Fruit fly (Drosophila melanogaster) whole organism, prepupa: ENCODE results near the gene aqz.
A peak's percentile ranks its signal among the peaks of the same experiment; 100 is the strongest.

Experiments used
- Blimp-1 ChIP-seq: fragments of 200-800 bp; sonication (Bioruptor generic); optimal IDR thresholded peaks from 3 replicates; lab custom pipeline; 2017; ENCODE audit warnings: missing biosample characterization, missing genetic modification characterization, mild to moderate bottlenecking, moderate library complexity, missing genetic modification reagents
- CG10631 ChIP-seq: fragments of 200-800 bp; sonication (Bioruptor generic); optimal IDR thresholded peaks from 2 replicates; lab custom pipeline; 2016; ENCODE audit warnings: missing biosample characterization, missing genetic modification characterization
- CG10669 ChIP-seq: fragments of 200-800 bp; sonication (Bioruptor generic); optimal IDR thresholded peaks from 3 replicates; lab custom pipeline; 2018; ENCODE audit warnings: missing biosample characterization, mild to moderate bottlenecking, missing genetic modification characterization, moderate library complexity
- CG11294 ChIP-seq: fragments of 200-800 bp; sonication (Bioruptor generic); IDR thresholded peaks from 2 replicates; pipeline ENCODE4 v1.3.6; 2022; ENCODE audit warnings: missing biosample characterization, missing genetic modification characterization
- CG11902 ChIP-seq: fragments of 200-800 bp; sonication (Bioruptor generic); optimal IDR thresholded peaks from 3 replicates; lab custom pipeline; 2016; ENCODE audit warnings: missing biosample characterization, missing genetic modification characterization
- CG1621 ChIP-seq: fragments of 200-800 bp; sonication (Bioruptor generic); optimal IDR thresholded peaks from 3 replicates; lab custom pipeline; 2018; ENCODE audit warnings: missing biosample characterization, mild to moderate bottlenecking, missing genetic modification characterization
- CG31627 ChIP-seq: fragments of 200-800 bp; sonication (Bioruptor generic); optimal IDR thresholded peaks from 3 replicates; lab custom pipeline; 2016; ENCODE audit warnings: missing biosample characterization, missing genetic modification characterization
- CG32006 ChIP-seq: fragments of 200-800 bp; sonication (Bioruptor generic); optimal IDR thresholded peaks from 3 replicates; lab custom pipeline; 2017; ENCODE audit warnings: missing biosample characterization, mild to moderate bottlenecking, missing genetic modification characterization
- CG3919 ChIP-seq: fragments of 200-800 bp; sonication (Bioruptor generic); optimal IDR thresholded peaks from 3 replicates; lab custom pipeline; 2016; ENCODE audit warnings: missing biosample characterization, missing genetic modification characterization
- CG6163 ChIP-seq: fragments of 200-800 bp; sonication (Bioruptor generic); IDR thresholded peaks from 3 replicates; pipeline ENCODE4 v1.3.6; 2022; ENCODE audit warnings: missing biosample characterization, missing genetic modification characterization
- CG6276 ChIP-seq: fragments of 200-800 bp; sonication (Bioruptor generic); optimal IDR thresholded peaks from 2 replicates; lab custom pipeline; 2017; ENCODE audit warnings: missing biosample characterization, mild to moderate bottlenecking, missing genetic modification characterization
- CG6792 ChIP-seq: fragments of 200-800 bp; sonication (Bioruptor generic); optimal IDR thresholded peaks from 3 replicates; lab custom pipeline; 2016; ENCODE audit warnings: missing biosample characterization, missing genetic modification characterization
- CG6808 ChIP-seq: fragments of 200-800 bp; sonication (Bioruptor generic); optimal IDR thresholded peaks from 3 replicates; lab custom pipeline; 2017; ENCODE audit warnings: missing biosample characterization, missing genetic modification characterization, mild to moderate bottlenecking, moderate library complexity, missing genetic modification reagents
- CG7368 ChIP-seq: fragments of 200-800 bp; sonication (Bioruptor generic); optimal IDR thresholded peaks from 3 replicates; lab custom pipeline; 2016; ENCODE audit warnings: missing biosample characterization, missing genetic modification characterization
- CG8119 ChIP-seq: fragments of 200-800 bp; sonication (Bioruptor generic); IDR thresholded peaks from 3 replicates; pipeline ENCODE4 v1.3.6; 2022; ENCODE audit warnings: missing biosample characterization, missing genetic modification characterization
- CG8319 ChIP-seq: fragments of 200-800 bp; sonication (Bioruptor generic); optimal IDR thresholded peaks from 3 replicates; lab custom pipeline; 2016; ENCODE audit warnings: missing biosample characterization, missing genetic modification characterization
- CG8632 ChIP-seq: fragments of 200-800 bp; sonication (Bioruptor generic); optimal IDR thresholded peaks from 3 replicates; lab custom pipeline; 2016; ENCODE audit warnings: missing biosample characterization, missing genetic modification characterization
- CG9139 ChIP-seq: fragments of 200-800 bp; sonication (Bioruptor generic); optimal IDR thresholded peaks from 3 replicates; lab custom pipeline; 2017; ENCODE audit warnings: missing biosample characterization, mild to moderate bottlenecking, missing genetic modification characterization
- Eip78C ChIP-seq: fragments of 200-800 bp; sonication (Bioruptor generic); peaks from one replicate; lab custom pipeline; 2016; ENCODE audit warnings: missing biosample characterization, missing genetic modification characterization
- Eip93F ChIP-seq: fragments of 200-800 bp; sonication (Bioruptor generic); optimal IDR thresholded peaks from 2 replicates; lab custom pipeline; 2016; ENCODE audit warnings: missing biosample characterization, mild to moderate bottlenecking, missing genetic modification characterization
- Ets21C ChIP-seq: fragments of 200-800 bp; sonication (Bioruptor generic); optimal IDR thresholded peaks from 3 replicates; lab custom pipeline; 2016; ENCODE audit warnings: missing biosample characterization, missing genetic modification characterization
- Ets96B ChIP-seq: fragments of 200-800 bp; optimal IDR thresholded peaks from 2 replicates; lab custom pipeline; 2019; ENCODE audit warnings: missing biosample characterization, mild to moderate bottlenecking, missing genetic modification characterization, moderate library complexity
- Gug ChIP-seq: fragments of 200-800 bp; sonication (Bioruptor generic); IDR thresholded peaks from 2 replicates; pipeline ENCODE4 v1.3.6; 2022; ENCODE audit warnings: missing biosample characterization, missing genetic modification characterization
- Hr39 ChIP-seq: fragments of 200-800 bp; sonication (Bioruptor generic); optimal IDR thresholded peaks from 2 replicates; lab custom pipeline; 2016; ENCODE audit warnings: missing biosample characterization, missing genetic modification characterization
- Lpt ChIP-seq: fragments of 200-800 bp; sonication (Bioruptor generic); optimal IDR thresholded peaks from 3 replicates; lab custom pipeline; 2016; ENCODE audit warnings: missing biosample characterization, missing genetic modification characterization
- Met ChIP-seq: fragments of 200-800 bp; sonication (Bioruptor generic); optimal IDR thresholded peaks from 3 replicates; lab custom pipeline; 2016; ENCODE audit warnings: missing biosample characterization, missing genetic modification characterization
- OdsH ChIP-seq: fragments of 200-800 bp; sonication (Bioruptor generic); optimal IDR thresholded peaks from 3 replicates; lab custom pipeline; 2016; ENCODE audit warnings: missing biosample characterization, missing genetic modification characterization
- Smox ChIP-seq: fragments of 200-800 bp; sonication (Bioruptor generic); optimal IDR thresholded peaks from 3 replicates; lab custom pipeline; 2016; ENCODE audit warnings: missing biosample characterization, missing genetic modification characterization
- Sox102F ChIP-seq: fragments of 200-800 bp; sonication (Bioruptor generic); optimal IDR thresholded peaks from 2 replicates; lab custom pipeline; 2016; ENCODE audit warnings: missing biosample characterization, mild to moderate bottlenecking, missing genetic modification characterization
- Sox14 ChIP-seq: fragments of 200-800 bp; sonication (Bioruptor generic); optimal IDR thresholded peaks from 3 replicates; lab custom pipeline; 2016; ENCODE audit warnings: missing biosample characterization, missing genetic modification characterization
- Sox15 ChIP-seq: fragments of 200-800 bp; sonication (Bioruptor generic); optimal IDR thresholded peaks from 3 replicates; lab custom pipeline; 2016; ENCODE audit warnings: missing biosample characterization, missing genetic modification characterization
- acj6 ChIP-seq: fragments of 200-800 bp; sonication (Bioruptor generic); optimal IDR thresholded peaks from 3 replicates; lab custom pipeline; 2016; ENCODE audit warnings: missing biosample characterization, missing genetic modification characterization
- dsx ChIP-seq: fragments of 200-800 bp; optimal IDR thresholded peaks from 3 replicates; lab custom pipeline; 2019; ENCODE audit warnings: missing biosample characterization, mild to moderate bottlenecking, missing genetic modification characterization, moderate library complexity; ENCODE audit not compliant: poor library complexity, severe bottlenecking
- eg ChIP-seq: fragments of 200-800 bp; sonication (Bioruptor generic); IDR thresholded peaks from 3 replicates; pipeline ENCODE4 v1.3.6; 2022; ENCODE audit warnings: missing biosample characterization, missing genetic modification characterization
- esn ChIP-seq: fragments of 200-800 bp; sonication (Bioruptor generic); optimal IDR thresholded peaks from 2 replicates; lab custom pipeline; 2016; ENCODE audit warnings: missing biosample characterization, mild to moderate bottlenecking, missing genetic modification characterization, moderate library complexity
- fd85E ChIP-seq: fragments of 200-800 bp; sonication (Bioruptor generic); optimal IDR thresholded peaks from 3 replicates; lab custom pipeline; 2016; ENCODE audit warnings: missing biosample characterization, missing genetic modification characterization
- fkh ChIP-seq: fragments of 200-800 bp; sonication (Bioruptor generic); optimal IDR thresholded peaks from 3 replicates; lab custom pipeline; 2017; ENCODE audit warnings: missing biosample characterization, mild to moderate bottlenecking, missing genetic modification characterization, moderate library complexity
- lz ChIP-seq: fragments of 200-800 bp; sonication (Bioruptor generic); optimal IDR thresholded peaks from 3 replicates; lab custom pipeline; 2016; ENCODE audit warnings: missing biosample characterization, missing genetic modification characterization
- pdm3 ChIP-seq: fragments of 200-800 bp; sonication (Bioruptor generic); optimal IDR thresholded peaks from 3 replicates; lab custom pipeline; 2016; ENCODE audit warnings: missing biosample characterization, missing genetic modification characterization
- salr ChIP-seq, 2 experiments: fragments of 200-800 bp; sonication (Bioruptor generic); optimal IDR thresholded peaks; 3 replicates each; lab custom pipeline; 2016 to 2018; ENCODE audit warnings: missing biosample characterization in 2 of 2, missing genetic modification characterization in 2 of 2, mild to moderate bottlenecking in 1 of 2
- spab ChIP-seq: fragments of 200-800 bp; sonication (Bioruptor generic); optimal IDR thresholded peaks from 2 replicates; lab custom pipeline; 2017; ENCODE audit warnings: missing biosample characterization, mild to moderate bottlenecking, missing genetic modification characterization, missing genetic modification reagents
- svp ChIP-seq: fragments of 200-800 bp; sonication (Bioruptor generic); peaks from one replicate; lab custom pipeline; 2016; ENCODE audit warnings: missing biosample characterization, missing genetic modification characterization
- topi ChIP-seq: fragments of 200-800 bp; sonication (Bioruptor generic); optimal IDR thresholded peaks from 3 replicates; lab custom pipeline; 2016; ENCODE audit warnings: missing biosample characterization, missing genetic modification characterization
- vri ChIP-seq: fragments of 200-800 bp; sonication (Bioruptor generic); optimal IDR thresholded peaks from 3 replicates; lab custom pipeline; 2016; ENCODE audit warnings: missing biosample characterization, mild to moderate bottlenecking, missing genetic modification characterization

Gene aqz

dm6 chr3R:8854619-8855206 lies 34.2 kb upstream of the aqz start (continued):
- TF ChIP-seq CG31627 (GFP tag; lab: Kevin White, UChicago) (no peak), CG8119 (GFP tag; lab: Robert Waterston, UW) (peak; percentile 30; the same call in 1 of the 3 replicates), spab (GFP tag; lab: Kevin White, UChicago) (peak; percentile 48), Lpt (GFP tag; lab: Kevin White, UChicago) (peak; percentile 21), CG10631 (GFP tag; lab: Kevin White, UChicago) (no peak), dsx (GFP tag; lab: Kevin White, UChicago) (peak; percentile 54), CG3919 (GFP tag; lab: Kevin White, UChicago) (peak; percentile 4), acj6 (GFP tag; lab: Kevin White, UChicago) (no peak), CG1621 (peak; percentile 42), pdm3 (GFP tag; lab: Kevin White, UChicago) (no peak), Sox102F (GFP tag; lab: Kevin White, UChicago) (peak; percentile 26), esn (GFP tag; lab: Kevin White, UChicago) (no peak), Hr39 (no peak), salr (GFP tag; optimal IDR thresholded peaks at IDR 0.05; lab: Kevin White, UChicago) (no peak), CG8632 (GFP tag; lab: Kevin White, UChicago) (no peak), svp (GFP tag; lab: Kevin White, UChicago) (peak; percentile 17), CG6792 (no peak), Blimp-1 (GFP tag; lab: Kevin White, UChicago) (peak; percentile 88), topi (GFP tag; lab: Kevin White, UChicago) (no peak), CG11294 (GFP tag; lab: Robert Waterston, UW) (no peak), OdsH (GFP tag; lab: Kevin White, UChicago) (no peak), CG9139 (GFP tag; lab: Kevin White, UChicago) (peak; percentile 65)

dm6 chr3R:8853706-8854105 lies 33.2 kb upstream of the aqz start:
- no peak for TF ChIP-seq OdsH (GFP tag; lab: Kevin White, UChicago)
- no peak for TF ChIP-seq Eip93F (GFP tag; lab: Kevin White, UChicago)
- no peak for TF ChIP-seq Sox15 (GFP tag; lab: Kevin White, UChicago)
- no peak for TF ChIP-seq Ets21C (GFP tag; lab: Kevin White, UChicago)
- no peak for TF ChIP-seq CG11294 (GFP tag; lab: Robert Waterston, UW)
- no peak for TF ChIP-seq vri (GFP tag; lab: Kevin White, UChicago)
- TF ChIP-seq CG11902 (GFP tag; lab: Kevin White, UChicago) = no peak
- no peak for TF ChIP-seq CG6163 (GFP tag; lab: Robert Waterston, UW)
- no peak for TF ChIP-seq CG7368 (GFP tag; lab: Kevin White, UChicago)
- TF ChIP-seq CG31627 (GFP tag; lab: Kevin White, UChicago) = no peak
- no peak for TF ChIP-seq salr (GFP tag; optimal IDR thresholded peaks at IDR 0.05; lab: Kevin White, UChicago)
- TF ChIP-seq CG6276 (GFP tag; lab: Kevin White, UChicago) = no peak
- no peak for TF ChIP-seq Gug
- TF ChIP-seq CG6808 (GFP tag; lab: Kevin White, UChicago) = no peak

dm6 chr3R:8853197-8853596 lies 32.7 kb upstream of the aqz start:
- TF ChIP-seq Smox (peak; percentile 46), Ets96B (no peak), CG10631 (GFP tag; lab: Kevin White, UChicago) (no peak), CG8319 (no peak), vri (GFP tag; lab: Kevin White, UChicago) (peak; percentile 28), Hr39 (peak; percentile 54), CG32006 (GFP tag; lab: Kevin White, UChicago) (peak; percentile 31), Met (GFP tag; lab: Kevin White, UChicago) (peak; percentile 63), Eip93F (GFP tag; lab: Kevin White, UChicago) (no peak), CG11294 (GFP tag; lab: Robert Waterston, UW) (no peak), Ets21C (GFP tag; lab: Kevin White, UChicago) (peak; percentile 10), Gug (no peak), fd85E (GFP tag; lab: Kevin White, UChicago) (no peak), Sox14 (no peak), CG6792 (peak; percentile 37), spab (GFP tag; lab: Kevin White, UChicago) (no peak), CG6276 (GFP tag; lab: Kevin White, UChicago) (no peak), eg (GFP tag; lab: Robert Waterston, UW) (peak; percentile 64; the same call in 2 of the 3 replicates), OdsH (GFP tag; lab: Kevin White, UChicago) (peak; percentile 35), CG8119 (GFP tag; lab: Robert Waterston, UW) (0 out of 3 replicates have a peak, but pooled peaks have one; percentile 24), CG31627 (GFP tag; lab: Kevin White, UChicago) (peak; percentile 57), svp (GFP tag; lab: Kevin White, UChicago) (peak; percentile 77), CG1621 (no peak), Eip78C (GFP tag; lab: Kevin White, UChicago) (peak; percentile 34), CG8632 (GFP tag; lab: Kevin White, UChicago) (peak; percentile 24), lz (GFP tag; lab: Kevin White, UChicago) (peak; percentile 42), CG3919 (GFP tag; lab: Kevin White, UChicago) (peak; percentile 25), fkh (no peak), acj6 (GFP tag; lab: Kevin White, UChicago) (peak; percentile 5), CG10669 (GFP tag; lab: Kevin White, UChicago) (no peak)
